Fruit fly (Drosophila melanogaster) whole organism, prepupa: ENCODE results near the gene Hpf1.

Experiments
- CG16779 ChIP-seq: fragments of 200-800 bp; sonication (Bioruptor generic); optimal IDR thresholded peaks from 3 replicates; lab custom pipeline; 2017; ENCODE audit warnings: missing biosample characterization, mild to moderate bottlenecking, missing genetic modification characterization
- Ets96B ChIP-seq: fragments of 200-800 bp; optimal IDR thresholded peaks from 2 replicates; lab custom pipeline; 2019; ENCODE audit warnings: missing biosample characterization, mild to moderate bottlenecking, missing genetic modification characterization, moderate library complexity
- ss ChIP-seq, 2 experiments: fragments of 200-800 bp; sonication (Bioruptor generic); optimal IDR thresholded peaks; 2 replicates in 1 of 2; 3 replicates in 1 of 2; lab custom pipeline; 2017 to 2018; ENCODE audit warnings: mild to moderate bottlenecking in 2 of 2, missing biosample characterization in 2 of 2, missing genetic modification characterization in 2 of 2, moderate library complexity in 1 of 2

DNA sequence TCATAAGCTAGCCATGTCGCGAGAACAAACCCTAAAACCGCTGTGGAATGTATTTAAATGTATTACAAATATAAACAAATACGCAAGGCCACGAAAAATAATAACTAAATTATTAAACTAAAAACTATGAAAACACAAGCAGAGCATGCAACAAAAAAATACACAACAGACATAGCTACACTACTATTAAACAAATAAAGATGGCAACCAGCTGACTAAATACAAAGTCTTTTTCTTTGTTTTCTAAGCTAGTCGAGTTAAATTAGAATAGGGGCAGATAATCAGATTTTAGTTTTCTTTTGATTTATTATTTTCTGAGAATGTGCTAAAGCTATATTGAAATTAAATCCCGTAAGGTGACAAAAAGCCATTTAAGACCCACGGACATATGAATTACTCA lies 45.0 kb upstream of the Hpf1 start:
- TF ChIP-seq Ets96B (no peak), ss (GFP tag; optimal IDR thresholded peaks at IDR 0.05; lab: Kevin White, UChicago) (no peak), CG16779 (tag; lab: Kevin White, UChicago) (no peak)
